Fruit fly (Drosophila melanogaster): ENCODE results near the gene Yp3.

Yp3 gene

DNA sequence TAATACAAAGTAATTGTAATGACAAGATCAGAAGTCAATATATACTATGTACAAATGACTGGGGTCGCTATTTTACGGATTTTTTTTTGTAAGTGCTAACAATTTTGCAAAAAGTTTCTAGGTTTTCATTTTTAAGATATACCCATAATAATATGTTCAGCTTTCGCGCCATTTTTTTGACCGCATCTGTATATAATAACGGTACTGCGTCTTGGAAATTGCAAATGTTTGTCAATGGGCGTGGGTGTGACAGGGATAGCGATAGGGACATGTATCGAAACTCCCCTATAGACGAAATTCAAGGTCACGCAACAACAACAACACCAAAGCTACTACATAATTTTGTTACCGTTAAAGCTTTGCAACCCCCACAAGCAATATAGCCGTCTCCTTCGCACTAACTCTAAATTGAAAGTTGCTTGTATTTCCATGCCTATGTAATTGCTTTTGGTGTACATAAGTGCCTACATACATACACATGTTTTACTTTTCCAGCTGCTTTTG, 6.8 kb upstream of the Yp3 start (continued):
- TF ChIP-seq Sox102F (GFP tag; optimal IDR thresholded peaks at IDR 0.05): no peak
- no peak for TF ChIP-seq chif (GFP tag; optimal IDR thresholded peaks at IDR 0.05)
- no peak for TF ChIP-seq ro (GFP tag; IDR thresholded peaks at IDR 0.05)
- no peak for TF ChIP-seq Oli (tag; optimal IDR thresholded peaks at IDR 0.05)
- no peak for TF ChIP-seq pfk (GFP tag; optimal IDR thresholded peaks at IDR 0.05)
- no peak for TF ChIP-seq Dref (GFP tag; IDR thresholded peaks at IDR 0.05)
- TF ChIP-seq CG18619 (GFP tag; optimal IDR thresholded peaks at IDR 0.05): peak; percentile 6
- peak; percentile 19 for TF ChIP-seq Fer1 (GFP tag; optimal IDR thresholded peaks at IDR 0.05)
- TF ChIP-seq Sin3A (optimal IDR thresholded peaks at IDR 0.05): no peak
- TF ChIP-seq nau (GFP tag; optimal IDR thresholded peaks at IDR 0.05): no peak
- no peak for TF ChIP-seq CG11247 (GFP tag; IDR thresholded peaks at IDR 0.05)
- TF ChIP-seq CG14860 (GFP tag; IDR thresholded peaks at IDR 0.05; ENCODE audit: partially characterized antibody): no peak
- no peak for TF ChIP-seq CG1832 (GFP tag; optimal IDR thresholded peaks at IDR 0.05)
- no peak for TF ChIP-seq tgo (GFP tag; IDR thresholded peaks at IDR 0.05)
- TF ChIP-seq B-H2 (GFP tag; optimal IDR thresholded peaks at IDR 0.05): no peak
- TF ChIP-seq D19B (GFP tag; optimal IDR thresholded peaks at IDR 0.05): no peak
- no peak for TF ChIP-seq gro (GFP tag; optimal IDR thresholded peaks at IDR 0.05)
- no peak for TF ChIP-seq CG15073 (GFP tag; optimal IDR thresholded peaks at IDR 0.05)
- TF ChIP-seq schlank (tag; optimal IDR thresholded peaks at IDR 0.05): no peak
- TF ChIP-seq CG3847 (GFP tag; IDR thresholded peaks at IDR 0.05): no peak
- no peak for TF ChIP-seq cg (GFP tag; optimal IDR thresholded peaks at IDR 0.05)
- TF ChIP-seq pros (GFP tag; optimal IDR thresholded peaks at IDR 0.05): no peak
- peak; percentile 9 for TF ChIP-seq sens (GFP tag)
- no peak for TF ChIP-seq btn (GFP tag; optimal IDR thresholded peaks at IDR 0.05)
- TF ChIP-seq CG4424 (GFP tag; optimal IDR thresholded peaks at IDR 0.05): no peak
- TF ChIP-seq Opbp (GFP tag; IDR thresholded peaks at IDR 0.05; ENCODE audit: partially characterized antibody): no peak
- TF ChIP-seq CG17385 (GFP tag; optimal IDR thresholded peaks at IDR 0.05): no peak
- no peak for TF ChIP-seq run (tag; optimal IDR thresholded peaks at IDR 0.05)
- TF ChIP-seq tio (GFP tag; optimal IDR thresholded peaks at IDR 0.05): no peak
- TF ChIP-seq CG34224 (GFP tag; IDR thresholded peaks at IDR 0.05; ENCODE audit: partially characterized antibody): no peak
- peak; percentile 4 for TF ChIP-seq scrt (GFP tag; optimal IDR thresholded peaks at IDR 0.05)
- TF ChIP-seq ash1 (GFP tag; optimal IDR thresholded peaks at IDR 0.05): no peak
- no peak for TF ChIP-seq chm (GFP tag; IDR thresholded peaks at IDR 0.05)
- TF ChIP-seq Side (GFP tag; optimal IDR thresholded peaks at IDR 0.05): no peak
- TF ChIP-seq H2.0 (GFP tag; IDR thresholded peaks at IDR 0.05): no peak
- no peak for TF ChIP-seq dan (GFP tag; IDR thresholded peaks at IDR 0.05)
- TF ChIP-seq CG2889 (GFP tag; IDR thresholded peaks at IDR 0.05): no peak
- no peak for TF ChIP-seq Xbp1 (GFP tag; optimal IDR thresholded peaks at IDR 0.05)
- no peak for TF ChIP-seq Ets65A (GFP tag)
- no peak for TF ChIP-seq gt (GFP tag; IDR thresholded peaks at IDR 0.05)
- TF ChIP-seq CG10147 (GFP tag; optimal IDR thresholded peaks at IDR 0.05): no peak
- no peak for TF ChIP-seq Hand (GFP tag; optimal IDR thresholded peaks at IDR 0.05)
- TF ChIP-seq ind (GFP tag; optimal IDR thresholded peaks at IDR 0.05): no peak
- no peak for TF ChIP-seq bbx (GFP tag; IDR thresholded peaks at IDR 0.05; ENCODE audit: partially characterized antibody)
- no peak for TF ChIP-seq CG3995 (GFP tag; optimal IDR thresholded peaks at IDR 0.05)
- no peak for TF ChIP-seq CG18262 (tag; optimal IDR thresholded peaks at IDR 0.05)
- TF ChIP-seq CG12299 (tag; optimal IDR thresholded peaks at IDR 0.05): no peak
- TF ChIP-seq HLH4C (GFP tag; IDR thresholded peaks at IDR 0.05; ENCODE audit: partially characterized antibody): no peak
- TF ChIP-seq CG33213 (GFP tag; optimal IDR thresholded peaks at IDR 0.05): no peak
- TF ChIP-seq lbe (GFP tag; optimal IDR thresholded peaks at IDR 0.05): no peak
- no peak for TF ChIP-seq CG10979 (tag; optimal IDR thresholded peaks at IDR 0.05)
- 0 out of 2 replicates have a peak, but pooled peaks have one; percentile 25 for TF ChIP-seq CG14014 (GFP tag; IDR thresholded peaks at IDR 0.05)
